Worm (Caenorhabditis elegans) whole organism, L3 larva: ENCODE results near the gene C05E4.12.

Experiments used
- ama-1 ChIP-seq: fragments of 150-350 bp; optimal IDR thresholded peaks from 2 replicates; lab custom pipeline; 2018
- ceh-28 ChIP-seq: fragments of 150-350 bp; optimal IDR thresholded peaks from 2 replicates; lab custom pipeline; 2014; ENCODE audit warnings: missing biosample characterization, missing genetic modification reagents, missing genetic modification characterization
- ceh-9 ChIP-seq: sonication (generic microtip); optimal IDR thresholded peaks from 2 replicates; lab custom pipeline; 2018; ENCODE audit warnings: missing biosample characterization, missing genetic modification characterization
- egl-27 ChIP-seq: sonication (generic microtip); optimal IDR thresholded peaks from 4 replicates; lab custom pipeline; 2017; ENCODE audit warnings: missing biosample characterization, missing genetic modification reagents, missing genetic modification characterization
- elt-2 ChIP-seq: sonication (generic microtip); optimal IDR thresholded peaks from 2 replicates; lab custom pipeline; 2016; ENCODE audit warnings: missing genetic modification reagents, mild to moderate bottlenecking, missing genetic modification characterization, missing compliant biosample characterization
- fkh-10 ChIP-seq: sonication (generic microtip); optimal IDR thresholded peaks from 2 replicates; lab custom pipeline; 2017; ENCODE audit warnings: missing biosample characterization, missing genetic modification reagents, missing genetic modification characterization
- lin-15B ChIP-seq: fragments of 150-350 bp; optimal IDR thresholded peaks from 2 replicates; lab custom pipeline; 2014; ENCODE audit warnings: missing biosample characterization, missing genetic modification characterization
- lin-39 ChIP-seq: fragments of 150-350 bp; optimal IDR thresholded peaks from 2 replicates; lab custom pipeline; 2018; ENCODE audit warnings: missing biosample characterization, missing genetic modification reagents, missing genetic modification characterization
- mdl-1 ChIP-seq: fragments of 150-350 bp; optimal IDR thresholded peaks from 2 replicates; lab custom pipeline; 2014; ENCODE audit warnings: missing biosample characterization, missing genetic modification characterization
- nhr-237 ChIP-seq: fragments of 150-350 bp; optimal IDR thresholded peaks from 2 replicates; lab custom pipeline; 2014; ENCODE audit warnings: missing biosample characterization, missing genetic modification characterization
- pha-4 ChIP-seq: fragments of 150-350 bp; optimal IDR thresholded peaks from 2 replicates; lab custom pipeline; 2014; ENCODE audit warnings: missing biosample characterization, missing genetic modification reagents, missing genetic modification characterization
- pqm-1 ChIP-seq: fragments of 150-350 bp; optimal IDR thresholded peaks from 2 replicates; lab custom pipeline; 2017; ENCODE audit warnings: missing biosample characterization, missing genetic modification characterization, inconsistent platforms
- skn-1 ChIP-seq: fragments of 150-350 bp; optimal IDR thresholded peaks from 2 replicates; lab custom pipeline; 2014; ENCODE audit warnings: missing biosample characterization, missing genetic modification characterization
- ztf-4 ChIP-seq: fragments of 150-350 bp; optimal IDR thresholded peaks from 2 replicates; lab custom pipeline; 2014; ENCODE audit warnings: missing biosample characterization, missing genetic modification characterization

DNA sequence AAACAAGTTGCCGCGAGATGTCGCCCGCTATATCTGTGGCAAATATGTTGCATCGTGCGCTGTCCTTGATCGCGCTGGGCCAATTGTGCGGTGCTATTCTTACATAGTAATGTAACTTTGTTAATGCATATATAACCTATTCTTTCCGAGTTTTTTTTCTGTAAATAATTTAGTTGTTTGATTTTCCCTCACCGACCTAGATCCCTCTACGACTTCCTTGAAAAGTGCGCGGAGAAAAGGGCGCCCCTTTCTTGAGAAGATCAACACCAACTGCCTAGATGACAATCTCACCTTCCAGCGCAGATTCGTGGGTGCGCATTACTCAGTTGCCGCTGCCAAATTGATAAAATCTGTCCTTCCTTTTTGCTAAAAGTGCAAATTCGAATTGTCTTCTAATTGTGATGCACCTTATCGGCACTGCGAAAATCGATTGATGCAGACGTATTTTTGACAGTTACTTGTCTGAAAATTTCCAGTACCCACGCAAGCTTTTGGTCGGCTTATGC, 39.8 kb upstream of the C05E4.12 start:
- TF ChIP-seq lin-15B (no peak), egl-27 (no peak), ztf-4 (no peak), ceh-28 (no peak), fkh-10 (GFP tag; lab: Kevin White, UChicago) (no peak), skn-1 (no peak), lin-39 (tag; lab: Kevin White, UChicago) (no peak), ama-1 (lab: Kevin White, UChicago) (no peak), ceh-9 (tag; lab: Kevin White, UChicago) (no peak), pha-4 (tag; lab: Kevin White, UChicago) (no peak), nhr-237 (tag; lab: Kevin White, UChicago) (no peak), elt-2 (tag; lab: Kevin White, UChicago) (no peak), mdl-1 (no peak), pqm-1 (tag; lab: Kevin White, UChicago) (no peak)
